Worm (Caenorhabditis elegans): ENCODE data around the gene ttc-36.

DNA sequence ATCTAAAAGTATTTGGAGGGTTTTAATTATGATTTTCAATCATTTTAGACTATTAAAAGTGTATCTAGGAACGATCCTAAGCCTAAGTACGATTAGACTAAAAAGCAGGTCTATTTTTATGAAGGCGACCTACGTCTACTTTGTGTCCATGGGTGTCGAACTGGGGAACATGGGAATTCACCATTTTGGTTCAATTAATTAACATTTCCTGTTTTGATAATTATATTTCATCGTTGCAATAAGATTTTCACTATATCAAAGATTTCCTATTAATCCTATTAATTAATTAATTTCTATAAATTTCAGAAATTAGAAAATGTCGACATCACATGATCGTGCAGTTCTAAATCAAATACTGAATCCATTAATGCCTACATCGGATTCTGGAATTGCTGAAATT is at the start of gene ttc-36:
- no peak for TF ChIP-seq flt-1 (GFP tag; IDR thresholded peaks at IDR 0.05)
- TF ChIP-seq ztf-23 (GFP tag; IDR thresholded peaks at IDR 0.05) = no peak
- TF ChIP-seq T22C8.4 (GFP tag; IDR thresholded peaks at IDR 0.05) = no peak
- TF ChIP-seq med-1 (GFP tag; optimal IDR thresholded peaks at IDR 0.05; ENCODE audit: insufficient read depth) = no peak
- no peak for TF ChIP-seq ref-1 (GFP tag; conservative IDR thresholded peaks at IDR 0.05)
- TF ChIP-seq ztf-29 (GFP tag; IDR thresholded peaks at IDR 0.05) = no peak
- no peak for TF ChIP-seq klf-2 (GFP tag; conservative IDR thresholded peaks at IDR 0.05)
- no peak for TF ChIP-seq cog-1 (tag; optimal IDR thresholded peaks at IDR 0.05)
- TF ChIP-seq tab-1 (GFP tag; IDR thresholded peaks at IDR 0.05) = no peak

Measured in whole organism, midembryonic.